Fruit fly (Drosophila melanogaster) whole organism, embryonic: ENCODE measurements around the gene CIA30.
A peak's percentile ranks its signal among the peaks of the same experiment; 100 is the strongest.

Experiments
- C15 ChIP-seq: fragments of 200-800 bp; sonication (Bioruptor generic); IDR thresholded peaks from 3 replicates; pipeline ENCODE4 v1.3.6; 2022; ENCODE audit warnings: missing biosample characterization, missing genetic modification characterization
- CG10565 ChIP-seq: fragments of 200-800 bp; sonication (Bioruptor generic); optimal IDR thresholded peaks from 3 replicates; lab custom pipeline; 2016; ENCODE audit warnings: missing biosample characterization, mild to moderate bottlenecking, missing genetic modification characterization
- CG12236 ChIP-seq: fragments of 200-800 bp; sonication (Bioruptor generic); optimal IDR thresholded peaks from 2 replicates; lab custom pipeline; 2016; ENCODE audit warnings: missing biosample characterization, missing genetic modification characterization
- CG15514 ChIP-seq: fragments of 200-800 bp; sonication (Bioruptor generic); optimal IDR thresholded peaks from 3 replicates; lab custom pipeline; 2017; ENCODE audit warnings: missing biosample characterization, missing genetic modification characterization, mild to moderate bottlenecking, moderate library complexity, missing genetic modification reagents
- CG17385 ChIP-seq: fragments of 200-800 bp; sonication (Bioruptor generic); optimal IDR thresholded peaks from 3 replicates; lab custom pipeline; 2018; ENCODE audit warnings: missing biosample characterization, mild to moderate bottlenecking, missing genetic modification characterization
- CG3281 ChIP-seq: fragments of 200-800 bp; sonication (Bioruptor generic); optimal IDR thresholded peaks from 3 replicates; lab custom pipeline; 2017; ENCODE audit warnings: missing biosample characterization, mild to moderate bottlenecking, missing genetic modification characterization
- CG33557 ChIP-seq: fragments of 200-800 bp; sonication (Bioruptor generic); optimal IDR thresholded peaks from 2 replicates; lab custom pipeline; 2019; ENCODE audit warnings: missing biosample characterization, mild to moderate bottlenecking, missing genetic modification characterization, moderate library complexity
- CG3726 ChIP-seq: fragments of 200-800 bp; sonication (Bioruptor generic); IDR thresholded peaks from 3 replicates; pipeline ENCODE4, ENCODE4 v1.3.6; 2022; ENCODE audit warnings: missing biosample characterization, missing genetic modification characterization
- CG6683 ChIP-seq: fragments of 200-800 bp; sonication (Bioruptor generic); optimal IDR thresholded peaks from 2 replicates; lab custom pipeline; 2017; ENCODE audit warnings: missing biosample characterization, mild to moderate bottlenecking, missing genetic modification characterization, missing genetic modification reagents
- CG7987 ChIP-seq: fragments of 200-800 bp; sonication (Bioruptor generic); optimal IDR thresholded peaks from 2 replicates; lab custom pipeline; 2018; ENCODE audit warnings: missing biosample characterization, mild to moderate bottlenecking, missing genetic modification characterization, moderate library complexity
- Camta ChIP-seq: fragments of 200-800 bp; sonication (Bioruptor generic); optimal IDR thresholded peaks from 2 replicates; lab custom pipeline; 2016; ENCODE audit warnings: missing biosample characterization, missing genetic modification characterization
- Doc2 ChIP-seq: fragments of 200-800 bp; sonication (Bioruptor generic); IDR thresholded peaks from 2 replicates; pipeline ENCODE4 v1.3.6; 2022; ENCODE audit warnings: missing biosample characterization, missing genetic modification characterization
- Doc3 ChIP-seq: fragments of 200-800 bp; sonication (Bioruptor generic); IDR thresholded peaks from 3 replicates; pipeline ENCODE4 v1.3.6; 2022; ENCODE audit warnings: missing biosample characterization, missing genetic modification characterization; ENCODE audit not compliant: partially characterized antibody
- Dp ChIP-seq: fragments of 200-800 bp; sonication (Bioruptor generic); optimal IDR thresholded peaks from 2 replicates; lab custom pipeline; 2018; ENCODE audit warnings: missing biosample characterization, mild to moderate bottlenecking, missing genetic modification characterization, moderate library complexity
- Elba2 ChIP-seq: fragments of 200-800 bp; sonication (Bioruptor generic); optimal IDR thresholded peaks from 3 replicates; lab custom pipeline; 2016; ENCODE audit warnings: missing biosample characterization, missing genetic modification characterization
- GATAe ChIP-seq: fragments of 200-800 bp; sonication (Bioruptor generic); conservative IDR thresholded peaks from 2 replicates; pipeline ENCODE4 v1.3.6; 2022; ENCODE audit warnings: missing biosample characterization, missing genetic modification characterization
- Hr39 ChIP-seq: fragments of >200 bp; optimal IDR thresholded peaks from 2 replicates; lab custom pipeline; 2017
- Lhr ChIP-seq: fragments of 200-800 bp; sonication (Bioruptor generic); optimal IDR thresholded peaks from 3 replicates; lab custom pipeline; 2017; ENCODE audit warnings: mild to moderate bottlenecking, missing biosample characterization, missing genetic modification reagents, missing genetic modification characterization
- Mes4 ChIP-seq: fragments of 200-800 bp; sonication (Bioruptor generic); optimal IDR thresholded peaks from 2 replicates; lab custom pipeline; 2016; ENCODE audit warnings: missing biosample characterization, missing genetic modification characterization
- NK7.1 ChIP-seq: fragments of 200-800 bp; sonication (Bioruptor generic); optimal IDR thresholded peaks from 3 replicates; lab custom pipeline; 2016; ENCODE audit warnings: missing biosample characterization, missing genetic modification characterization
- Trl ChIP-seq, 3 experiments: fragments of >200 bp in 2 of 3; fragments of 200-800 bp in 1 of 3; sonication (Bioruptor generic) in 1 of 3; optimal IDR thresholded peaks; 2 replicates in 1 of 3; 3 replicates in 2 of 3; lab custom pipeline; 2016 to 2017; ENCODE audit warnings: missing biosample characterization in 1 of 3, missing genetic modification characterization in 1 of 3
- cad ChIP-seq: fragments of >200 bp; optimal IDR thresholded peaks from 2 replicates; lab custom pipeline; 2017; ENCODE audit warnings: missing biosample characterization, missing genetic modification characterization
- caup ChIP-seq: fragments of 200-800 bp; sonication (Bioruptor generic); optimal IDR thresholded peaks from 3 replicates; lab custom pipeline; 2017; ENCODE audit warnings: missing biosample characterization, mild to moderate bottlenecking, missing genetic modification characterization, moderate library complexity; ENCODE audit not compliant: severe bottlenecking
- dm ChIP-seq: fragments of 200-800 bp; sonication (Bioruptor generic); optimal IDR thresholded peaks from 3 replicates; lab custom pipeline; 2016; ENCODE audit warnings: missing biosample characterization, missing genetic modification characterization
- en ChIP-seq: fragments of 200-800 bp; sonication (Bioruptor generic); optimal IDR thresholded peaks from 2 replicates; lab custom pipeline; 2016; ENCODE audit warnings: missing biosample characterization, missing genetic modification characterization
- eve ChIP-seq, 2 experiments: fragments of >200 bp; optimal IDR thresholded peaks; 2 replicates each; lab custom pipeline; 2017; ENCODE audit warnings: missing biosample characterization in 2 of 2, missing genetic modification characterization in 2 of 2
- grn ChIP-seq: fragments of 200-800 bp; sonication (Bioruptor generic); optimal IDR thresholded peaks from 3 replicates; lab custom pipeline; 2017; ENCODE audit warnings: missing biosample characterization, missing genetic modification characterization
- hbn ChIP-seq: fragments of 200-800 bp; sonication (Bioruptor generic); IDR thresholded peaks from 2 replicates; pipeline ENCODE4 v1.3.6; 2022; ENCODE audit warnings: missing biosample characterization, missing genetic modification characterization; ENCODE audit not compliant: partially characterized antibody
- kni ChIP-seq: fragments of 200-800 bp; sonication (Bioruptor generic); optimal IDR thresholded peaks from 3 replicates; lab custom pipeline; 2017; ENCODE audit warnings: mild to moderate bottlenecking, missing biosample characterization, missing genetic modification reagents, missing genetic modification characterization
- lilli ChIP-seq: fragments of 200-800 bp; sonication (Bioruptor generic); optimal IDR thresholded peaks from 3 replicates; lab custom pipeline; 2016; ENCODE audit warnings: missing biosample characterization, missing genetic modification characterization
- mam ChIP-seq: fragments of 200-800 bp; sonication (Bioruptor generic); optimal IDR thresholded peaks from 3 replicates; lab custom pipeline; 2016; ENCODE audit warnings: missing biosample characterization, missing genetic modification characterization
- nmo ChIP-seq: fragments of 200-800 bp; sonication (Bioruptor generic); optimal IDR thresholded peaks from 2 replicates; lab custom pipeline; 2018; ENCODE audit warnings: missing biosample characterization, mild to moderate bottlenecking, missing genetic modification characterization, moderate library complexity
- p53 ChIP-seq: fragments of 200-800 bp; sonication (Bioruptor generic); optimal IDR thresholded peaks from 2 replicates; lab custom pipeline; 2016; ENCODE audit warnings: missing biosample characterization, missing genetic modification characterization
- sc ChIP-seq, 3 experiments: fragments of >200 bp in 2 of 3; fragments of 200-800 bp in 1 of 3; sonication (Bioruptor generic) in 1 of 3; optimal IDR thresholded peaks; 2 replicates in 2 of 3; 3 replicates in 1 of 3; lab custom pipeline; 2017; ENCODE audit warnings: mild to moderate bottlenecking in 1 of 3, missing biosample characterization in 1 of 3, missing genetic modification characterization in 1 of 3, missing genetic modification reagents in 1 of 3
- schlank ChIP-seq: fragments of 200-800 bp; sonication (Bioruptor generic); optimal IDR thresholded peaks from 2 replicates; lab custom pipeline; 2018; ENCODE audit warnings: missing biosample characterization, mild to moderate bottlenecking, missing genetic modification characterization
- tap ChIP-seq: fragments of 200-800 bp; optimal IDR thresholded peaks from 3 replicates; lab custom pipeline; 2019; ENCODE audit warnings: missing biosample characterization, mild to moderate bottlenecking, missing genetic modification characterization, moderate library complexity
- trem ChIP-seq: fragments of 200-800 bp; optimal IDR thresholded peaks from 3 replicates; lab custom pipeline; 2019; ENCODE audit warnings: missing biosample characterization, mild to moderate bottlenecking, missing genetic modification characterization, moderate library complexity
- yki ChIP-seq: fragments of >200 bp; optimal IDR thresholded peaks from 3 replicates; lab custom pipeline; 2018
- zen2 ChIP-seq: fragments of 200-800 bp; sonication (Bioruptor generic); IDR thresholded peaks from 3 replicates; pipeline ENCODE4 v1.3.6; 2022; ENCODE audit warnings: missing biosample characterization, missing genetic modification characterization; ENCODE audit not compliant: partially characterized antibody

CIA30 gene

DNA sequence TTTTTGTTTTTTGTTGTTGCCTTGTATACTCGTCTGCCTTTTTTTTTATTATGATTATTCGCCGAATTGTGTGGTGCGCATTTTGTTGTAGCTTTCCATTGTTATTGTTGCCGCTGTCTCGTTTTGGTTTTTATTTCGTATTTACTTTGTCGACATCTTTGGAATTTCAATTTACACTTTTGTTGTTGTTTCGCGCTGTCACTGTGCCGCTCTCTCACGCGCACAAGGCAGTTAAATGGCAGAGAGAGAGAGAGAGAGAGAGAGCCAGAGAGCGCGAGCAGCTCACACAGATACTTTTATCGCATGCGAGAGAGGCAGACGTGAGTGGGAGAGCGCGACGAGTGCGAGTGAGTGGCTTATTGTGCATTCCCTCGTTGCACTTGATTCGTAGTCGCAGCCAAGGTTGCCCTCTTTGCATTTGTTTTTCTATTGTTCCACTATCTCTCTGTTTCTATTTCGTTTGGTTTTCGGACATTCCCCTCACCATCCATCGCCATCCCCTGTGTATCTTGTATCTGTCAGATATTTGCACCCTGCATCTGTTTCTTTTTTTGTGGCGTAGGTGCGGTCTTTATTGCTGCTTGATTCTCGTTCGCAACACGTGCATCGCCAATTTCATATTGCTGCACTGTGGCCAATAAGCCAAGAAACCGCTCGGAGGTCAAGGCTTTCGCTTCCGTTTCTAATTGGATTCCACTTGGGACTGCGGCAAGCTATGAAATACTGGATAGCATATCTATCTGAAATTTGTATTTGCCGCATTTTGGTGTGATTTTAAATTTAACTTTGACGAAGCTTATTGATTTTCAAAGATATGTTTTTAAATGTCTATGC is 37.8 kb downstream of the CIA30 start (continued):
- no peak for TF ChIP-seq CG6683 (GFP tag; lab: Kevin White, UChicago)
- TF ChIP-seq CG3726 (GFP tag; lab: Robert Waterston, UW) = no peak
- no peak for TF ChIP-seq dm (GFP tag; lab: Kevin White, UChicago)
- TF ChIP-seq CG33557 = peak; percentile 43
- TF ChIP-seq NK7.1 (GFP tag; lab: Kevin White, UChicago) = no peak
- TF ChIP-seq CG12236 = no peak
- TF ChIP-seq zen2 (GFP tag; lab: Robert Waterston, UW) = peak; percentile 83; the same call in 2 of the 3 replicates
- peak; percentile 100 for TF ChIP-seq Trl (optimal IDR thresholded peaks at IDR 0.05; lab: Kevin White, UChicago)
- TF ChIP-seq Trl (GFP tag; optimal IDR thresholded peaks at IDR 0.05; lab: Kevin White, UChicago) = peak; percentile 65
- TF ChIP-seq CG15514 (GFP tag; lab: Kevin White, UChicago) = peak; percentile 95
- TF ChIP-seq Doc3 (GFP tag; lab: Robert Waterston, UW) = peak; percentile 28; the same call in 1 of the 3 replicates
- TF ChIP-seq en = no peak
- no peak for TF ChIP-seq lilli
- TF ChIP-seq Elba2 = peak; percentile 91
- no peak for TF ChIP-seq Hr39 (lab: Kevin White, UChicago)
- TF ChIP-seq yki (lab: Kevin White, UChicago) = peak; percentile 100
- no peak for TF ChIP-seq sc (optimal IDR thresholded peaks at IDR 0.05; lab: Kevin White, UChicago)
- TF ChIP-seq sc (GFP tag; optimal IDR thresholded peaks at IDR 0.05; lab: Kevin White, UChicago) = no peak
- TF ChIP-seq C15 = no peak
- TF ChIP-seq caup (GFP tag; lab: Kevin White, UChicago) = no peak
- no peak for TF ChIP-seq eve (GFP tag; optimal IDR thresholded peaks at IDR 0.05; lab: Kevin White, UChicago)
- TF ChIP-seq CG3281 (GFP tag; lab: Kevin White, UChicago) = no peak
- TF ChIP-seq GATAe (GFP tag; lab: Robert Waterston, UW) = no peak
- TF ChIP-seq mam = no peak
- TF ChIP-seq nmo = no peak
- no peak for TF ChIP-seq Lhr
- TF ChIP-seq schlank = no peak
- TF ChIP-seq Dp (GFP tag; lab: Kevin White, UChicago) = no peak
- peak; percentile 6 for TF ChIP-seq tap (tag; lab: Kevin White, UChicago)
- no peak for TF ChIP-seq p53 (GFP tag; lab: Kevin White, UChicago)
- no peak for TF ChIP-seq CG10565
- TF ChIP-seq cad (GFP tag; lab: Kevin White, UChicago) = peak; percentile 38
- TF ChIP-seq CG7987 = peak; percentile 43
- peak; percentile 45 for TF ChIP-seq CG17385 (GFP tag; lab: Kevin White, UChicago)
- no peak for TF ChIP-seq Mes4 (GFP tag; lab: Kevin White, UChicago)
- no peak for TF ChIP-seq Camta
- TF ChIP-seq hbn (GFP tag; lab: Robert Waterston, UW) = no peak

- TF ChIP-seq trem (tag; lab: Kevin White, UChicago) (no peak), grn (GFP tag; lab: Kevin White, UChicago) (peak; percentile 7), kni (GFP tag; lab: Kevin White, UChicago) (no peak), Doc2 (GFP tag; lab: Robert Waterston, UW) (no peak)
Observed at dm6 chr3R:29775755-29776686, 39.3 kb downstream of the CIA30 start.
